Worm (Caenorhabditis elegans): ENCODE data around the gene srt-44.

- TF ChIP-seq hrde-1 (tag; optimal IDR thresholded peaks at IDR 0.05; ENCODE audit: borderline replicate concordance) (no peak), ceh-27 (GFP tag; optimal IDR thresholded peaks at IDR 0.05) (no peak), rpc-1 (optimal IDR thresholded peaks at IDR 0.05) (no peak), rpc-1 (tag; optimal IDR thresholded peaks at IDR 0.05) (no peak), lin-54 (GFP tag; optimal IDR thresholded peaks at IDR 0.05) (no peak), F22D6.2 (tag; optimal IDR thresholded peaks at IDR 0.05) (no peak), unc-62 (GFP tag; optimal IDR thresholded peaks at IDR 0.05) (no peak), lin-35 (GFP tag; optimal IDR thresholded peaks at IDR 0.05) (no peak), unc-130 (GFP tag; optimal IDR thresholded peaks at IDR 0.05) (no peak), ama-1 (optimal IDR thresholded peaks at IDR 0.05) (no peak), ama-1 (GFP tag; optimal IDR thresholded peaks at IDR 0.05) (no peak), sea-2 (GFP tag; IDR thresholded peaks at IDR 0.05) (no peak), hmg-20 (GFP tag; IDR thresholded peaks at IDR 0.05) (no peak), pha-4 (tag; optimal IDR thresholded peaks at IDR 0.05) (no peak), sdz-38 (tag; optimal IDR thresholded peaks at IDR 0.05) (no peak), ceh-79 (tag; optimal IDR thresholded peaks at IDR 0.05) (no peak)
Observed at ce11 chrIV:15147104-15147503, 43.7 kb downstream of the srt-44 start, which contains the start of gene str-78.

Data from whole organism, young adult.